Worm (Caenorhabditis elegans) whole organism, early embryonic: Measurements from ENCODE around the gene C48B4.11.

Experiments
- B0310.2 ChIP-seq: sonication (generic microtip); optimal IDR thresholded peaks from 2 replicates; lab custom pipeline; 2016; ENCODE audit warnings: mild to moderate bottlenecking, missing genetic modification characterization, missing compliant biosample characterization
- F13C5.2 ChIP-seq: sonication (generic microtip); optimal IDR thresholded peaks from 2 replicates; lab custom pipeline; 2017; ENCODE audit warnings: mild to moderate bottlenecking, missing genetic modification characterization, inconsistent platforms, missing compliant biosample characterization
- aly-1 ChIP-seq: sonication (generic microtip); optimal IDR thresholded peaks from 2 replicates; lab custom pipeline; 2016; ENCODE audit warnings: missing genetic modification characterization, missing compliant biosample characterization
- ama-1 ChIP-seq: fragments of 150-350 bp; optimal IDR thresholded peaks from 2 replicates; lab custom pipeline; 2014
- ceh-13 ChIP-seq: fragments of 200-800 bp; sonication (Bioruptor generic); optimal IDR thresholded peaks from 2 replicates; lab custom pipeline; 2018; ENCODE audit warnings: mild to moderate bottlenecking, missing genetic modification characterization, missing compliant biosample characterization
- ceh-36 ChIP-seq: sonication (generic microtip); optimal IDR thresholded peaks from 2 replicates; lab custom pipeline; 2016; ENCODE audit warnings: missing genetic modification characterization, inconsistent platforms, missing compliant biosample characterization
- ets-7 ChIP-seq: sonication (generic microtip); optimal IDR thresholded peaks from 2 replicates; lab custom pipeline; 2016; ENCODE audit warnings: missing genotype, missing genetic modification characterization, missing compliant biosample characterization
- flt-1 ChIP-seq: fragments of 200-800 bp; sonication (Bioruptor generic); IDR thresholded peaks from 2 replicates; pipeline ENCODE4 v1.3.6; 2022; ENCODE audit warnings: missing genetic modification characterization, missing compliant biosample characterization
- hmbx-1 ChIP-seq: sonication (generic microtip); optimal IDR thresholded peaks from 2 replicates; lab custom pipeline; 2016; ENCODE audit warnings: mild to moderate bottlenecking, missing genetic modification characterization, missing compliant biosample characterization
- hmg-4 ChIP-seq: fragments of 200-800 bp; sonication (Bioruptor generic); optimal IDR thresholded peaks from 2 replicates; lab custom pipeline; 2018; ENCODE audit warnings: mild to moderate bottlenecking, missing genetic modification characterization, missing compliant biosample characterization
- hnd-1 ChIP-seq: sonication (generic microtip); optimal IDR thresholded peaks from 2 replicates; lab custom pipeline; 2016; ENCODE audit warnings: missing genetic modification characterization, missing compliant biosample characterization
- pes-1 ChIP-seq: fragments of 200-800 bp; sonication (Bioruptor generic); IDR thresholded peaks from 2 replicates; pipeline ENCODE4 v1.3.6; 2022; ENCODE audit warnings: missing genetic modification reagents, missing genetic modification characterization, missing compliant biosample characterization
- scrt-1 ChIP-seq: fragments of 200-800 bp; sonication (Bioruptor generic); IDR thresholded peaks from 2 replicates; pipeline ENCODE4 v1.3.6; 2022; ENCODE audit warnings: missing genetic modification characterization, missing compliant biosample characterization
- sea-1 ChIP-seq: fragments of 200-800 bp; sonication (Bioruptor generic); conservative IDR thresholded peaks from 2 replicates; pipeline ENCODE4 v1.3.6; 2022; ENCODE audit warnings: missing genetic modification characterization, missing compliant biosample characterization
- tbx-11 ChIP-seq: fragments of 200-800 bp; sonication (Bioruptor generic); IDR thresholded peaks from 2 replicates; pipeline ENCODE4 v1.3.6; 2022; ENCODE audit warnings: missing genetic modification characterization, missing compliant biosample characterization
- tbx-37 ChIP-seq: fragments of 200-800 bp; sonication (Bioruptor generic); conservative IDR thresholded peaks from 2 replicates; pipeline ENCODE4 v1.3.6; 2022; ENCODE audit warnings: missing genetic modification reagents, missing genetic modification characterization, missing compliant biosample characterization
- tra-4 ChIP-seq: sonication (generic microtip); optimal IDR thresholded peaks from 2 replicates; lab custom pipeline; 2017; ENCODE audit warnings: missing genetic modification characterization, missing compliant biosample characterization

C48B4.11 gene

DNA sequence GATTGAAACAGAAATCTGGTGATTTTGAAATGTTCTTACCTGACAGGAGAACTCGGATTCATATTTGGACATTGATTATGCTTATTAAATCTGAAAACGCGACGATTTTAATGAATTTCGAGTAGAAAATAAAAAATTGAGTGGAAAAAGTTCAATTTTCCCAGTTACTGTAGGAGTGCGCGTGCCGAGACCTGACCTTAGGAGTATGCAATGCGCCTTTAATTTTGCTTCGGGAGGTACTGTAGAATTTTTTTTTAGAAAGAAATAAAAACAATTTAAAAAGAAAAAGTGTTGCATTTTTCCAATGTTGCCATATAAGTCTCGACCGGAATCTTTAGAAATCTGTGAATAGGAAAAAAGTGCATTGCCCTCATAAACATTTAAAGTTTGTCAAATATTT lies at the start of gene C48B4.11:
C48B4.11 (minus strand) TSS at position 143 of the 400 bp plus-strand sequence.
- TF ChIP-seq hmg-4 (GFP tag; lab: Kevin White, UChicago) = no peak
- TF ChIP-seq ceh-13 = no peak
- TF ChIP-seq hmbx-1 = no peak
- no peak for TF ChIP-seq tbx-37 (GFP tag; lab: Robert Waterston, UW)
- TF ChIP-seq flt-1 = no peak
- TF ChIP-seq sea-1 (GFP tag; lab: Robert Waterston, UW) = no peak

DNA sequence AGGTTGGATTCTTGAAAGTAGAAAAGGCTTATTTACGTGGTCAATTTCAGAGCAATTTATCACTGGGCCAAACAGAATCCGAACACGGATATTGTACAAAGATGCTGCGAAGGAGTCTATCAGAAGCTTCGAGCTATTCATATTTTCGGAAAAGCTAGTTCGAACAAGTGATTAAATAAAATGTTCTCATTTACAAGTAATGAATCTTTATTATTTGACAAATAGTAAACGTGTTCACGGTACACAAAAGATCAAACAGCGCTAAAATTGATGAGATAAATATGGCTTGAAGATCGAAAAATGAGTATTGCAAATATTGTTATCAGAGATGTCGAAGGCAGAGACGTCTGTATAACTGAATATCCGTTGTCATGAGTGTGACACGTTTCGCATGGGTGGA lies 49.2 kb upstream of the C48B4.11 start:
- TF ChIP-seq aly-1 (tag; lab: Kevin White, UChicago) = no peak
- TF ChIP-seq tra-4 (tag; lab: Kevin White, UChicago) = no peak
- TF ChIP-seq hmg-4 (GFP tag; lab: Kevin White, UChicago) = no peak
- no peak for TF ChIP-seq ceh-13
- no peak for TF ChIP-seq flt-1
- TF ChIP-seq tbx-37 (GFP tag; lab: Robert Waterston, UW) = no peak
- no peak for TF ChIP-seq ets-7 (tag; lab: Kevin White, UChicago)

DNA sequence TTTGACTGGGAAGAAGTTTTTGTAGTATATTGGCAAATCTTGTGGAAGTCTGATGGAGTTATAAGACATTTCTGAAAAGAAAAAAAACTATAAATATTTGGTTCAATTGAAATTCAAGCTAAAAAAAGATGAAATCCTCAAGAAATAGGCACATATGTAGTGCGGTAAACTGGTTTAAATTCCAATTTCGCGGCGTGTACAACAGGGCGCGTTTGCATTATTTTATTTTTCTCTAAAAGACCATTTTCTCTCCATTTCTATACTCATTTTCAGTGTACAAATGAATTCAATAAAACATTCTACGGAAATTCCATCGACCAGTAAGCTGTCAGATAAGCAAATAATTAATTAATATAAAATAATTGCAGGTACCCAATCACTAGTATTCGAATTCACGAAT lies 48.3 kb upstream of the C48B4.11 start, which contains the start of the genes pri-1 and F58A4.6:
pri-1 (minus strand) TSS at position 71 of the 400 bp plus-strand sequence.
F58A4.6 (plus strand) TSS at position 272 of the 400 bp plus-strand sequence.
- TF ChIP-seq B0310.2 (tag; lab: Kevin White, UChicago) = no peak
- peak; percentile 2 for TF ChIP-seq F13C5.2 (tag; lab: Kevin White, UChicago)

DNA sequence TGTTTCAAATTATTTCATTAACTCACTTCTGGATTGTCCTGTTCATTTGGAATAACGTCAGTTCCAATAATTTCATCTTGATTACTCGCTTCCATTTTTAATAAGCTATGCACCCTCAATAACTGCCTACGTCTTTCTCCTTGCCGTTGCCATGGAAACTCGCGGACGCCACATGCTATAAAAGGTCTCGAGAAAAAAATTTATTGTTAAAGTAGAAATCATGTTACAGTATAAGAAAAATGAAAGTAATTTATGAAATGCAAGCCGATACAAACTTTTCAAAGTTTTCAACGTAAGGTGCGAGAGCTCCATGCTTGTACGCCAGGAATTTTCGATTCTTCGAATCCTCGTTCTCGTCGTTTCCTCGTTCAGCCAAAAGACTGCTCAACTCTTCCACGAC lies 46.2 kb upstream of the C48B4.11 start, which contains the start of gene bbs-4:
bbs-4 (minus strand) TSS at position 101 of the 400 bp plus-strand sequence.
- TF ChIP-seq B0310.2 (tag; lab: Kevin White, UChicago) (no peak), flt-1 (no peak), tbx-11 (no peak), ama-1 (no peak), hnd-1 (tag; lab: Kevin White, UChicago) (no peak), tra-4 (tag; lab: Kevin White, UChicago) (no peak), scrt-1 (GFP tag; lab: Robert Waterston, UW) (no peak), F13C5.2 (tag; lab: Kevin White, UChicago) (no peak), ceh-36 (tag; lab: Kevin White, UChicago) (no peak), aly-1 (tag; lab: Kevin White, UChicago) (no peak), pes-1 (no peak), tbx-37 (GFP tag; lab: Robert Waterston, UW) (no peak), sea-1 (GFP tag; lab: Robert Waterston, UW) (no peak), hmg-4 (GFP tag; lab: Kevin White, UChicago) (no peak), ets-7 (tag; lab: Kevin White, UChicago) (no peak), hmbx-1 (no peak), ceh-13 (no peak)

DNA sequence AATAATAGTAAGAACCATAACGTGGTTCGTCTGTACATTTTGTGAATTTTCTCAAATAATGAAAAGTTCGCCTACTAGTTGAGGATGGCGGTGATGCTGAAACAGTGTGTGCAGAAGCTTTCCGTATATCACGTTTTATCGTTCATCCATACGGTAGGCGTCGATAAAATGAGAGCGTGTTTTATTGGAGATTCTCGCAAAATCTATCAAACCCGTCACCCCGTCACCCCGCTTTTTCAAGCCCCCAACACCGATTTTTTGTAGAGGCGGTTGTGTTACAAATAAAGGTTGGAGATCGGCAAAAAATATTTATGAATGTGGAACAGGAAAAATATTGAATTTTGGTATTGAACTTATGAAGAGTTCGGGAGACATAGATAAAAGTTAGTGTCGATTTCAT lies 42.7 kb upstream of the C48B4.11 start, which contains the start of gene clec-161:
clec-161 (minus strand) TSS at position 101 of the 400 bp plus-strand sequence.
- no peak for TF ChIP-seq F13C5.2 (tag; lab: Kevin White, UChicago)
- no peak for TF ChIP-seq hmbx-1
- no peak for TF ChIP-seq aly-1 (tag; lab: Kevin White, UChicago)
- no peak for TF ChIP-seq ama-1
- no peak for TF ChIP-seq pes-1
- TF ChIP-seq flt-1 = no peak
- TF ChIP-seq B0310.2 (tag; lab: Kevin White, UChicago) = no peak
- TF ChIP-seq hmg-4 (GFP tag; lab: Kevin White, UChicago) = no peak
- TF ChIP-seq tra-4 (tag; lab: Kevin White, UChicago) = no peak
- no peak for TF ChIP-seq hnd-1 (tag; lab: Kevin White, UChicago)
- TF ChIP-seq ets-7 (tag; lab: Kevin White, UChicago) = no peak

DNA sequence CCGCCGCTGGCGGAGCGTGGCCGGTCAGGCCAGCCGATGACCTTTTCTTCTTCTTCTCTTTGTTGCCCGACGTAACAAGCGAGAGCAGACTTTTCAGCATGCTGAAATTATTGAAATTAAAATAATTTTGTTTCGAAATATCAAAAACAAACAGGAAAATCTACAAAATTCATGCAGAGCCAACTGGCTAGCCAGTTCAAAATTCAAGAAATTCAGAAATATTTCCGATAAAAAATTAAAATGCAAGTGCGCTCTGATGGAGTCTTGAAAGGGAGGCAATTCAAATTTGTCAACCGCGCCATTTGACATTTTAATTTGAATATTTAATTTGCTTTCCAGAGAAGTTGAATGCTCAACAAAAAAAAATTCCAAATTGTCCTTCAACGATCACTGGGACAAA lies 34.7 kb upstream of the C48B4.11 start, which contains the start of gene F58A4.2:
F58A4.2 (minus strand) TSS at position 101 of the 400 bp plus-strand sequence.
- TF ChIP-seq tbx-37 (GFP tag; lab: Robert Waterston, UW) (no peak), F13C5.2 (tag; lab: Kevin White, UChicago) (no peak), hmg-4 (GFP tag; lab: Kevin White, UChicago) (no peak), hnd-1 (tag; lab: Kevin White, UChicago) (no peak), aly-1 (tag; lab: Kevin White, UChicago) (no peak), ceh-36 (tag; lab: Kevin White, UChicago) (no peak), flt-1 (no peak), ama-1 (no peak), tbx-11 (no peak), ets-7 (tag; lab: Kevin White, UChicago) (no peak), tra-4 (tag; lab: Kevin White, UChicago) (no peak), sea-1 (GFP tag; lab: Robert Waterston, UW) (no peak), B0310.2 (tag; lab: Kevin White, UChicago) (no peak), scrt-1 (GFP tag; lab: Robert Waterston, UW) (no peak), pes-1 (no peak), ceh-13 (no peak)

DNA sequence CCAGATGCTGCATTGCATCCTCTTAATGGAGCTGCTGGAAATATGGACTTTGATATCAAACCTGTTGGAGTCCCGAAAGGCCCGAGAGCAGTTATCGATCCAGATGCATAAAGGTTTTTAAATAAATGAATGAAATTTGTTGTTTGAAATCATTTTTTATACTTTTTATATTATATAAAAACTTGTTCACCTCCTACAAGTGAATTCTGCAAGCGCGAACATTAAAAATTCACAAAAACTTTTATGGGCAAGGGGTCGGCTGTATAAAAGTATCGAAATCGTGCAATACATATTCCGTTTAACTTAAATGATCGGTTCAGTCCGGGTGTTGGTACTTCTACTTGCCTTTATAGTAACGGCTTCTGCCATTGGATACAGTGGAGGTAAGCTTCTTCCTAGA lies 32.3 kb upstream of the C48B4.11 start, which contains the start of gene F58A4.1:
F58A4.1 (plus strand) TSS at position 301 of the 400 bp plus-strand sequence.
- no peak for TF ChIP-seq ceh-13
- no peak for TF ChIP-seq hnd-1 (tag; lab: Kevin White, UChicago)
- no peak for TF ChIP-seq pes-1
- no peak for TF ChIP-seq tbx-11
- TF ChIP-seq aly-1 (tag; lab: Kevin White, UChicago) = no peak
- no peak for TF ChIP-seq hmg-4 (GFP tag; lab: Kevin White, UChicago)
- TF ChIP-seq flt-1 = no peak
- no peak for TF ChIP-seq hmbx-1
- TF ChIP-seq ama-1 = no peak
- TF ChIP-seq ceh-36 (tag; lab: Kevin White, UChicago) = no peak

DNA sequence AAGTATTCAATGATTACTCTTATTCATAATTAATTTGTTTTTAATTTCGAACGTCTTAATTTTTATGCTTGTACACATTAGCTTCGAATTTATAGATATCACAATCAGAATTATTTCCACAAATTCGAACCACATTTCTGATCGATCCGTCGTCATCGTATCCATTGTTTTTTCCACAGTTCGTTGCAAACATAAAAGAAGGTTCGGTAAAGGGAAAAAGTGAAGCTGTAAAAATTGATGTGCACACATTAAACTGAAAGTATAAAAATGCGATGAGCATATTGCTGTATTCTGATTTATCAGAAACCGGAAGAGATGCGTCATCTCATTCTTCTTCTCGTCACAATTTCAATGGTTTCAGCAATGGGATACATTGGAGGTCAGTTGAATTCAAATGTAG lies 31.1 kb upstream of the C48B4.11 start, which contains the start of gene C48B4.12:
C48B4.12 (plus strand) TSS at position 301 of the 400 bp plus-strand sequence.
- TF ChIP-seq tra-4 (tag; lab: Kevin White, UChicago) = no peak
- no peak for TF ChIP-seq ceh-13
